Fruit fly (Drosophila melanogaster) whole organism, embryonic: ENCODE results near the gene CG6726.

Source experiments
- Antp ChIP-seq: fragments of 200-800 bp; sonication (Bioruptor generic); optimal IDR thresholded peaks from 3 replicates; lab custom pipeline; 2016; ENCODE audit warnings: missing biosample characterization, missing genetic modification characterization
- BtbVII ChIP-seq: fragments of 200-800 bp; sonication (Bioruptor generic); optimal IDR thresholded peaks from 3 replicates; lab custom pipeline; 2017; ENCODE audit warnings: missing biosample characterization, mild to moderate bottlenecking, missing genetic modification characterization
- CG10321 ChIP-seq: fragments of 200-800 bp; sonication (Bioruptor generic); IDR thresholded peaks from 2 replicates; pipeline ENCODE4 v1.3.6; 2022; ENCODE audit warnings: missing biosample characterization, missing genetic modification characterization
- CG12219 ChIP-seq: fragments of 200-800 bp; sonication (Bioruptor generic); optimal IDR thresholded peaks from 3 replicates; lab custom pipeline; 2018; ENCODE audit warnings: missing biosample characterization, mild to moderate bottlenecking, missing genetic modification characterization
- CG13123 ChIP-seq: fragments of 200-800 bp; sonication (Bioruptor generic); optimal IDR thresholded peaks from 2 replicates; lab custom pipeline; 2016; ENCODE audit warnings: missing biosample characterization, missing genetic modification characterization
- CG14441 ChIP-seq: fragments of 200-800 bp; sonication (Bioruptor generic); IDR thresholded peaks from 2 replicates; pipeline ENCODE4 v1.3.6; 2022; ENCODE audit warnings: missing biosample characterization, missing genetic modification characterization
- CG15514 ChIP-seq: fragments of 200-800 bp; sonication (Bioruptor generic); optimal IDR thresholded peaks from 3 replicates; lab custom pipeline; 2017; ENCODE audit warnings: missing biosample characterization, missing genetic modification characterization, mild to moderate bottlenecking, moderate library complexity, missing genetic modification reagents
- CG15696 ChIP-seq: fragments of 200-800 bp; sonication (Bioruptor generic); optimal IDR thresholded peaks from 2 replicates; lab custom pipeline; 2019; ENCODE audit warnings: missing biosample characterization, mild to moderate bottlenecking, missing genetic modification characterization, moderate library complexity
- CG1647 ChIP-seq: fragments of 200-800 bp; sonication (Bioruptor generic); optimal IDR thresholded peaks from 3 replicates; lab custom pipeline; 2016; ENCODE audit warnings: missing biosample characterization, missing genetic modification characterization
- CG16779 ChIP-seq: fragments of 200-800 bp; sonication (Bioruptor generic); IDR thresholded peaks from 2 replicates; pipeline ENCODE4 v1.3.6; 2022; ENCODE audit warnings: missing biosample characterization, missing genetic modification characterization
- CG17186 ChIP-seq: fragments of 200-800 bp; sonication (Bioruptor generic); optimal IDR thresholded peaks from 3 replicates; lab custom pipeline; 2017; ENCODE audit warnings: missing biosample characterization, missing genetic modification reagents, missing genetic modification characterization
- CG18619 ChIP-seq: fragments of 200-800 bp; sonication (Bioruptor generic); optimal IDR thresholded peaks from 3 replicates; lab custom pipeline; 2017; ENCODE audit warnings: missing biosample characterization, mild to moderate bottlenecking, missing genetic modification characterization
- CG2202 ChIP-seq: fragments of 200-800 bp; sonication (Bioruptor generic); optimal IDR thresholded peaks from 2 replicates; lab custom pipeline; 2018; ENCODE audit warnings: missing biosample characterization, mild to moderate bottlenecking, missing genetic modification characterization
- CG3065 ChIP-seq: fragments of 200-800 bp; sonication (Bioruptor generic); optimal IDR thresholded peaks from 2 replicates; lab custom pipeline; 2016; ENCODE audit warnings: missing biosample characterization, missing genetic modification characterization
- CG3163 ChIP-seq: fragments of 200-800 bp; sonication (Bioruptor generic); optimal IDR thresholded peaks from 3 replicates; lab custom pipeline; 2016; ENCODE audit warnings: missing biosample characterization, missing genetic modification characterization
- CG32767 ChIP-seq: fragments of 200-800 bp; sonication (Bioruptor generic); IDR thresholded peaks from 2 replicates; pipeline ENCODE4 v1.3.6; 2022; ENCODE audit warnings: missing biosample characterization, missing genetic modification characterization
- CG6683 ChIP-seq: fragments of 200-800 bp; sonication (Bioruptor generic); optimal IDR thresholded peaks from 2 replicates; lab custom pipeline; 2017; ENCODE audit warnings: missing biosample characterization, mild to moderate bottlenecking, missing genetic modification characterization, missing genetic modification reagents
- CG6765 ChIP-seq: fragments of 200-800 bp; sonication (Bioruptor generic); optimal IDR thresholded peaks from 3 replicates; lab custom pipeline; 2017; ENCODE audit warnings: missing biosample characterization, mild to moderate bottlenecking, missing genetic modification characterization
- CG7987 ChIP-seq: fragments of 200-800 bp; sonication (Bioruptor generic); optimal IDR thresholded peaks from 2 replicates; lab custom pipeline; 2018; ENCODE audit warnings: missing biosample characterization, mild to moderate bottlenecking, missing genetic modification characterization, moderate library complexity
- CG8944 ChIP-seq: fragments of 200-800 bp; sonication (Bioruptor generic); optimal IDR thresholded peaks from 3 replicates; lab custom pipeline; 2016; ENCODE audit warnings: missing biosample characterization, missing genetic modification characterization
- CG9797 ChIP-seq: fragments of 200-800 bp; sonication (Bioruptor generic); optimal IDR thresholded peaks from 3 replicates; lab custom pipeline; 2018; ENCODE audit warnings: missing biosample characterization, mild to moderate bottlenecking, missing genetic modification characterization
- CG9876 ChIP-seq: fragments of 200-800 bp; sonication (Bioruptor generic); optimal IDR thresholded peaks from 2 replicates; lab custom pipeline; 2016; ENCODE audit warnings: missing biosample characterization, missing genetic modification characterization
- Camta ChIP-seq: fragments of 200-800 bp; sonication (Bioruptor generic); optimal IDR thresholded peaks from 2 replicates; lab custom pipeline; 2016; ENCODE audit warnings: missing biosample characterization, missing genetic modification characterization
- Doc2 ChIP-seq: fragments of 200-800 bp; sonication (Bioruptor generic); IDR thresholded peaks from 2 replicates; pipeline ENCODE4 v1.3.6; 2022; ENCODE audit warnings: missing biosample characterization, missing genetic modification characterization
- Gsc ChIP-seq: fragments of 200-800 bp; sonication (Bioruptor generic); IDR thresholded peaks from 2 replicates; pipeline ENCODE4 v1.3.6; 2022; ENCODE audit warnings: missing biosample characterization, missing genetic modification characterization
- Hand ChIP-seq: fragments of 200-800 bp; sonication (Bioruptor generic); optimal IDR thresholded peaks from 2 replicates; lab custom pipeline; 2017; ENCODE audit warnings: mild to moderate bottlenecking, missing biosample characterization, missing genetic modification reagents, missing genetic modification characterization
- Jarid2 ChIP-seq: fragments of 200-800 bp; sonication (Bioruptor generic); optimal IDR thresholded peaks from 3 replicates; lab custom pipeline; 2017; ENCODE audit warnings: mild to moderate bottlenecking, missing biosample characterization, missing genetic modification reagents, missing genetic modification characterization
- Lhr ChIP-seq: fragments of 200-800 bp; sonication (Bioruptor generic); optimal IDR thresholded peaks from 3 replicates; lab custom pipeline; 2017; ENCODE audit warnings: mild to moderate bottlenecking, missing biosample characterization, missing genetic modification reagents, missing genetic modification characterization
- MBD-R2 ChIP-seq: fragments of 200-800 bp; sonication (Bioruptor generic); IDR thresholded peaks from 2 replicates; pipeline ENCODE4 v1.3.6; 2022; ENCODE audit warnings: missing biosample characterization, missing genetic modification characterization
- Nf-YB ChIP-seq: fragments of 200-800 bp; sonication (Bioruptor generic); optimal IDR thresholded peaks from 3 replicates; lab custom pipeline; 2019; ENCODE audit warnings: missing biosample characterization, mild to moderate bottlenecking, missing genetic modification characterization, moderate library complexity
- Rfx ChIP-seq: fragments of 200-800 bp; sonication (Bioruptor generic); IDR thresholded peaks from 2 replicates; pipeline ENCODE4 v1.3.6; 2022; ENCODE audit warnings: missing biosample characterization, missing genetic modification characterization
- Stat92E ChIP-seq, 3 experiments: fragments of >200 bp in 2 of 3; fragments of 200-800 bp in 1 of 3; sonication (Bioruptor generic) in 1 of 3; optimal IDR thresholded peaks; 2 replicates each; lab custom pipeline; 2017 to 2019; ENCODE audit warnings: missing biosample characterization in 3 of 3, missing genetic modification characterization in 3 of 3, mild to moderate bottlenecking in 1 of 3, moderate library complexity in 1 of 3
- Vsx1 ChIP-seq: fragments of 200-800 bp; sonication (Bioruptor generic); optimal IDR thresholded peaks from 2 replicates; lab custom pipeline; 2017; ENCODE audit warnings: missing biosample characterization, mild to moderate bottlenecking, missing genetic modification characterization, missing genetic modification reagents
- btn ChIP-seq: fragments of 200-800 bp; sonication (Bioruptor generic); optimal IDR thresholded peaks from 2 replicates; lab custom pipeline; 2016; ENCODE audit warnings: missing biosample characterization, missing genetic modification characterization
- caup ChIP-seq: fragments of 200-800 bp; sonication (Bioruptor generic); optimal IDR thresholded peaks from 3 replicates; lab custom pipeline; 2017; ENCODE audit warnings: missing biosample characterization, mild to moderate bottlenecking, missing genetic modification characterization, moderate library complexity; ENCODE audit not compliant: severe bottlenecking
- croc ChIP-seq: fragments of 200-800 bp; sonication (Bioruptor generic); conservative IDR thresholded peaks from 3 replicates; pipeline ENCODE4 v1.3.6; 2022; ENCODE audit warnings: missing biosample characterization, missing genetic modification characterization
- disco-r ChIP-seq: fragments of 200-800 bp; sonication (Bioruptor generic); optimal IDR thresholded peaks from 2 replicates; lab custom pipeline; 2016; ENCODE audit warnings: missing biosample characterization, missing genetic modification characterization
- fd3F ChIP-seq: fragments of 200-800 bp; sonication (Bioruptor generic); optimal IDR thresholded peaks from 2 replicates; lab custom pipeline; 2018; ENCODE audit warnings: missing biosample characterization, mild to moderate bottlenecking, missing genetic modification characterization, moderate library complexity
- gcm2 ChIP-seq: fragments of 200-800 bp; sonication (Bioruptor generic); optimal IDR thresholded peaks from 2 replicates; lab custom pipeline; 2016; ENCODE audit warnings: missing biosample characterization, missing genetic modification characterization
- knrl ChIP-seq: fragments of 200-800 bp; sonication (Bioruptor generic); IDR thresholded peaks from 3 replicates; pipeline ENCODE4 v1.3.6; 2022; ENCODE audit warnings: missing biosample characterization, missing genetic modification characterization; ENCODE audit not compliant: partially characterized antibody
- luna ChIP-seq: fragments of 200-800 bp; sonication (Bioruptor generic); optimal IDR thresholded peaks from 2 replicates; lab custom pipeline; 2016; ENCODE audit warnings: missing biosample characterization, missing genetic modification characterization
- nom ChIP-seq: fragments of 200-800 bp; sonication (Bioruptor generic); optimal IDR thresholded peaks from 2 replicates; lab custom pipeline; 2017; ENCODE audit warnings: missing biosample characterization, missing genetic modification characterization, mild to moderate bottlenecking, moderate library complexity, missing genetic modification reagents
- odd ChIP-seq: fragments of 200-800 bp; sonication (Bioruptor generic); optimal IDR thresholded peaks from 2 replicates; lab custom pipeline; 2017; ENCODE audit warnings: missing biosample characterization, mild to moderate bottlenecking, missing genetic modification characterization
- pho ChIP-seq: fragments of 200-800 bp; sonication (Bioruptor generic); optimal IDR thresholded peaks from 2 replicates; lab custom pipeline; 2016; ENCODE audit warnings: missing biosample characterization, missing genetic modification characterization
- seq ChIP-seq: fragments of 200-800 bp; sonication (Bioruptor generic); IDR thresholded peaks from 2 replicates; pipeline ENCODE4 v1.3.6; 2022; ENCODE audit warnings: missing biosample characterization, missing genetic modification characterization
- ssp ChIP-seq: fragments of 200-800 bp; sonication (Bioruptor generic); IDR thresholded peaks from 2 replicates; pipeline ENCODE4 v1.3.6; 2022; ENCODE audit warnings: missing biosample characterization, missing genetic modification characterization
- tin ChIP-seq: fragments of 200-800 bp; sonication (Bioruptor generic); optimal IDR thresholded peaks from 3 replicates; lab custom pipeline; 2016; ENCODE audit warnings: missing biosample characterization, missing genetic modification characterization
- trh ChIP-seq: fragments of 200-800 bp; sonication (Bioruptor generic); optimal IDR thresholded peaks from 2 replicates; lab custom pipeline; 2016; ENCODE audit warnings: missing biosample characterization, missing genetic modification characterization
- vfl ChIP-seq: fragments of 200-800 bp; sonication (Bioruptor generic); optimal IDR thresholded peaks from 2 replicates; lab custom pipeline; 2016; ENCODE audit warnings: missing biosample characterization, missing genetic modification characterization

The CG6726 gene

DNA sequence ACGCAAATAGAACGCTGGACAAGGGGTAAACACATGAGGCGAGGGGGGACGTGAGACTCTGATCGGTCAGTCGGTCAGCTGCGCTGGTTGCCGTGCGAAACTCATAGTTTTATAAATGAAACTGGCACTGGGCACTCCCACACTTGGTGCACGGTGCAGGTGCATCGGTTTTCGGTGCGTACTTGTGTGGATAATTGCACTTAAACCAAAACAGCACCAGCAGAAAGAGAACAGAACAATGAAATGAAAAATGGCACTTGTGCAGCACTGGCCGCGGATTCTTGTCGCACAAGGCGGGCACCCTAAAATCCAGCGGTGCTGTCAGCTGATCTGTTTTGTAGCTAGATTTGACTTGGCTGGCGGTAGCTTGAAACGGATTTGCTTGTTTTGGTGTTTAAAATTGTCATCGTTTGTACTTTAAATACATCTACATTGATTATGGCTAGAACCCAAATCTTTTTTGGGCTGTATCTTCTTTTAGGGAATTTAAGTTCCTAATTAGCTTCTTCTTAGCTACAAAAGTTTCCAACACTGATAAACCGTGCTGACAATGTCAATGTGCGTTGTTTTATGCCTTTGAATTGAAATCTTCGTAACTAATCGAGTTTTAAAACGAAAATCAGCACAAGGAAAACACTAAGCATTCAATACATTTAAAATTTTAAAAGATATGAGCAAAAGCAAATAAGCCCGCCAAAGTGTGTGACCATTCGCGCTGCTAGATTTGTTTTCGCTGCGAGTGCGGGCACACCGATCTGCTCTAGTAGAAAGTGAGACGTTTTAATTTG, 26.4 kb downstream of the CG6726 start, which contains the start of the genes Rassf and CenB1A (continued):
- TF ChIP-seq CG15514 (peak; percentile 64), Vsx1 (GFP tag; lab: Kevin White, UChicago) (no peak), Rfx (GFP tag; lab: Robert Waterston, UW) (peak; percentile 52), CG10321 (GFP tag; lab: Robert Waterston, UW) (no peak), Gsc (no peak), vfl (GFP tag; lab: Kevin White, UChicago) (no peak), CG7987 (GFP tag; lab: Kevin White, UChicago) (no peak), CG14441 (GFP tag; lab: Robert Waterston, UW) (peak; percentile 33; the same call in 1 of the 2 replicates), odd (GFP tag; lab: Kevin White, UChicago) (no peak), CG9876 (GFP tag; lab: Kevin White, UChicago) (peak; percentile 14), seq (no peak), fd3F (GFP tag; lab: Kevin White, UChicago) (no peak), Jarid2 (no peak), CG2202 (no peak), pho (peak; percentile 57), caup (peak; percentile 22), ssp (GFP tag; lab: Robert Waterston, UW) (0 out of 2 replicates have a peak, but pooled peaks have one; percentile 31), CG16779 (no peak), CG3065 (GFP tag; lab: Kevin White, UChicago) (no peak), gcm2 (GFP tag; lab: Kevin White, UChicago) (no peak), Camta (no peak), Nf-YB (no peak), BtbVII (GFP tag; lab: Kevin White, UChicago) (no peak), CG1647 (no peak), CG8944 (peak; percentile 52), Lhr (peak; percentile 13), CG9797 (GFP tag; lab: Kevin White, UChicago) (peak; percentile 67), tin (peak; percentile 46), luna (GFP tag; lab: Kevin White, UChicago) (no peak), CG18619 (GFP tag; lab: Kevin White, UChicago) (peak; percentile 48), CG15696 (tag; lab: Kevin White, UChicago) (peak; percentile 32), CG13123 (GFP tag; lab: Kevin White, UChicago) (no peak), CG32767 (GFP tag; lab: Robert Waterston, UW) (0 out of 2 replicates have a peak, but pooled peaks have one; percentile 32), CG12219 (GFP tag; lab: Kevin White, UChicago) (no peak), Antp (GFP tag; lab: Kevin White, UChicago) (peak; percentile 28), trh (GFP tag; lab: Kevin White, UChicago) (no peak), disco-r (GFP tag; lab: Kevin White, UChicago) (no peak), Hand (no peak), CG6683 (GFP tag; lab: Kevin White, UChicago) (no peak), CG17186 (GFP tag; lab: Kevin White, UChicago) (peak; percentile 38), MBD-R2 (GFP tag; lab: Robert Waterston, UW) (peak; percentile 86), knrl (GFP tag; lab: Robert Waterston, UW) (no peak), btn (no peak), nom (GFP tag; lab: Kevin White, UChicago) (no peak), CG6765 (peak; percentile 31), Stat92E (GFP tag; optimal IDR thresholded peaks at IDR 0.05; lab: Kevin White, UChicago) (no peak), CG3163 (GFP tag; lab: Kevin White, UChicago) (peak; percentile 42), Doc2 (GFP tag; lab: Robert Waterston, UW) (no peak), croc (GFP tag; lab: Robert Waterston, UW) (no peak)
